Worm (Caenorhabditis elegans): ENCODE measurements around the gene Y66A7A.9.

ce11 chrIII:11582569-11582968 lies 29.7 kb downstream of the Y66A7A.9 start:
- TF ChIP-seq dpff-1 (tag; optimal IDR thresholded peaks at IDR 0.05), result no peak
- TF ChIP-seq F55B11.4 (tag; optimal IDR thresholded peaks at IDR 0.05; ENCODE audit: borderline replicate concordance, insufficient read depth), result no peak
- no peak for TF ChIP-seq ama-1 (optimal IDR thresholded peaks at IDR 0.05)
- no peak for TF ChIP-seq ama-1 (GFP tag; optimal IDR thresholded peaks at IDR 0.05)
- no peak for TF ChIP-seq tlf-1 (GFP tag; optimal IDR thresholded peaks at IDR 0.05)
- no peak for TF ChIP-seq ceh-58 (GFP tag; IDR thresholded peaks at IDR 0.05)
- no peak for TF ChIP-seq snpc-3.4 (tag; optimal IDR thresholded peaks at IDR 0.05)

Measured in whole organism, young adult.